Worm (Caenorhabditis elegans) whole organism, L4 larva: ENCODE results near the gene nhr-88.
A peak's percentile ranks its signal among the peaks of the same experiment; 100 is the strongest.

ENCODE experiments used
- F10B5.3 ChIP-seq: sonication (generic microtip); optimal IDR thresholded peaks from 2 replicates; lab custom pipeline; 2016; ENCODE audit warnings: mild to moderate bottlenecking, missing genetic modification characterization, missing compliant biosample characterization
- F44E2.7 ChIP-seq: fragments of 200-800 bp; sonication (Bioruptor generic); IDR thresholded peaks from 2 replicates; pipeline ENCODE4 v2.1.2; 2022; ENCODE audit warnings: missing genetic modification characterization, missing compliant biosample characterization
- Y75B8A.6 ChIP-seq: fragments of 200-800 bp; sonication (Bioruptor generic); IDR thresholded peaks from 2 replicates; pipeline ENCODE4 v1.3.6; 2022; ENCODE audit warnings: missing genetic modification reagents, missing genetic modification characterization, missing compliant biosample characterization
- ZK337.2 ChIP-seq: fragments of 200-800 bp; sonication (Bioruptor generic); IDR thresholded peaks from 2 replicates; pipeline ENCODE4 v1.3.6; 2022; ENCODE audit warnings: missing genetic modification reagents, missing genetic modification characterization, missing compliant biosample characterization
- aha-1 ChIP-seq: fragments of 150-350 bp; peaks from one replicate; lab custom pipeline; 2014; ENCODE audit warnings: missing biosample characterization, missing genetic modification characterization
- ceh-20 ChIP-seq: fragments of 200-800 bp; sonication (Bioruptor generic); IDR thresholded peaks from 2 replicates; pipeline ENCODE4 v1.3.6; 2022; ENCODE audit warnings: missing genetic modification reagents, missing genetic modification characterization, missing compliant biosample characterization
- ceh-32 ChIP-seq: sonication (generic microtip); optimal IDR thresholded peaks from 2 replicates; lab custom pipeline; 2016; ENCODE audit warnings: mild to moderate bottlenecking, missing genetic modification characterization, missing compliant biosample characterization; ENCODE audit not compliant: poor library complexity
- ceh-44 ChIP-seq: fragments of 200-800 bp; sonication (Bioruptor generic); IDR thresholded peaks from 2 replicates; pipeline ENCODE4 v1.3.6; 2022; ENCODE audit warnings: missing genetic modification reagents, missing genetic modification characterization, missing compliant biosample characterization
- ceh-82 ChIP-seq: sonication (generic microtip); optimal IDR thresholded peaks from 2 replicates; lab custom pipeline; 2017; ENCODE audit warnings: missing biosample characterization, missing genetic modification characterization
- ces-1 ChIP-seq: fragments of 150-350 bp; sonication (generic microtip); optimal IDR thresholded peaks from 4 replicates; lab custom pipeline; 2014; ENCODE audit warnings: missing biosample characterization, missing genetic modification reagents, missing genetic modification characterization
- daf-16 ChIP-seq, 3 experiments: sonication (generic microtip); optimal IDR thresholded peaks; 2 replicates each; lab custom pipeline; 2016 to 2017; ENCODE audit warnings: missing genetic modification characterization in 3 of 3, missing genetic modification reagents in 3 of 3, mild to moderate bottlenecking in 2 of 3, missing compliant biosample characterization in 2 of 3, missing biosample characterization in 1 of 3, moderate library complexity in 1 of 3
- dmd-8 ChIP-seq: fragments of 200-800 bp; sonication (Bioruptor generic); IDR thresholded peaks from 2 replicates; pipeline ENCODE4 v1.3.6; 2022; ENCODE audit warnings: missing genetic modification characterization, missing compliant biosample characterization
- dmd-9 ChIP-seq: fragments of 200-800 bp; sonication (Bioruptor generic); IDR thresholded peaks from 2 replicates; pipeline ENCODE4 v1.3.6; 2022; ENCODE audit warnings: missing genetic modification reagents, missing genetic modification characterization, missing compliant biosample characterization
- hif-1 ChIP-seq, 2 experiments: sonication (generic microtip); optimal IDR thresholded peaks; 2 replicates each; lab custom pipeline; 2016 to 2017; ENCODE audit warnings: missing compliant biosample characterization in 2 of 2, missing genetic modification characterization in 2 of 2, missing genetic modification reagents in 2 of 2, missing genotype in 2 of 2, mild to moderate bottlenecking in 1 of 2
- hlh-11 ChIP-seq: fragments of 200-800 bp; sonication (Bioruptor generic); optimal IDR thresholded peaks from 2 replicates; lab custom pipeline; 2018; ENCODE audit warnings: mild to moderate bottlenecking, missing genetic modification characterization, missing compliant biosample characterization
- lin-13 ChIP-seq: fragments of 150-350 bp; optimal IDR thresholded peaks from 2 replicates; lab custom pipeline; 2014; ENCODE audit warnings: missing biosample characterization, missing genetic modification reagents, missing genetic modification characterization
- lin-38 ChIP-seq: fragments of 200-800 bp; sonication (Bioruptor generic); IDR thresholded peaks from 2 replicates; pipeline ENCODE4 v1.3.6; 2022; ENCODE audit warnings: missing genetic modification reagents, missing genetic modification characterization, missing compliant biosample characterization
- lir-3 ChIP-seq: sonication (generic microtip); optimal IDR thresholded peaks from 2 replicates; lab custom pipeline; 2016; ENCODE audit warnings: mild to moderate bottlenecking, missing genetic modification characterization, missing compliant biosample characterization
- lsy-2 ChIP-seq, 2 experiments: fragments of 150-350 bp in 1 of 2; sonication (generic microtip) in 1 of 2; optimal IDR thresholded peaks; 2 replicates each; lab custom pipeline; 2014 to 2017; ENCODE audit warnings: missing biosample characterization in 2 of 2, missing genetic modification characterization in 2 of 2
- madf-9 ChIP-seq: fragments of 200-800 bp; sonication (Bioruptor generic); conservative IDR thresholded peaks from 2 replicates; pipeline ENCODE4 v1.3.6; 2022; ENCODE audit warnings: missing genetic modification reagents, missing genetic modification characterization, missing compliant biosample characterization
- mep-1 ChIP-seq: fragments of 150-350 bp; sonication (generic microtip); optimal IDR thresholded peaks from 3 replicates; lab custom pipeline; 2014; ENCODE audit warnings: missing biosample characterization, missing genetic modification characterization
- mes-2 ChIP-seq: sonication (generic microtip); optimal IDR thresholded peaks from 2 replicates; lab custom pipeline; 2016; ENCODE audit warnings: missing genotype, mild to moderate bottlenecking, missing genetic modification characterization, missing compliant biosample characterization; ENCODE audit not compliant: poor library complexity, severe bottlenecking
- nhr-111 ChIP-seq: fragments of 200-800 bp; sonication (Bioruptor generic); optimal IDR thresholded peaks from 2 replicates; lab custom pipeline; 2018; ENCODE audit warnings: mild to moderate bottlenecking, missing genetic modification characterization, missing compliant biosample characterization
- nhr-237 ChIP-seq: sonication (generic microtip); optimal IDR thresholded peaks from 2 replicates; lab custom pipeline; 2017; ENCODE audit warnings: missing biosample characterization, missing genetic modification characterization
- nhr-77 ChIP-seq: fragments of 150-350 bp; optimal IDR thresholded peaks from 2 replicates; lab custom pipeline; 2014; ENCODE audit warnings: missing biosample characterization, missing genetic modification characterization
- php-3 ChIP-seq: fragments of 200-800 bp; sonication (Bioruptor generic); IDR thresholded peaks from 2 replicates; pipeline ENCODE4 v1.3.6; 2022; ENCODE audit warnings: missing genetic modification reagents, missing genetic modification characterization, missing compliant biosample characterization
- pqm-1 ChIP-seq: sonication (generic microtip); optimal IDR thresholded peaks from 2 replicates; lab custom pipeline; 2017; ENCODE audit warnings: missing biosample characterization, missing genetic modification characterization
- rbr-2 ChIP-seq: sonication (generic microtip); optimal IDR thresholded peaks from 2 replicates; lab custom pipeline; 2016; ENCODE audit warnings: missing genotype, missing genetic modification characterization, missing compliant biosample characterization
- set-16 ChIP-seq: fragments of 200-800 bp; sonication (Bioruptor generic); IDR thresholded peaks from 2 replicates; pipeline ENCODE4 v1.3.6; 2022; ENCODE audit warnings: missing genetic modification reagents, missing genetic modification characterization, missing compliant biosample characterization
- spr-3 ChIP-seq: fragments of 200-800 bp; sonication (Bioruptor generic); optimal IDR thresholded peaks from 2 replicates; lab custom pipeline; 2018; ENCODE audit warnings: mild to moderate bottlenecking, missing genetic modification characterization, missing compliant biosample characterization
- unc-130 ChIP-seq: sonication (generic microtip); optimal IDR thresholded peaks from 2 replicates; lab custom pipeline; 2016; ENCODE audit warnings: missing genetic modification reagents, missing genetic modification characterization, missing compliant biosample characterization
- unc-39 ChIP-seq: sonication (generic microtip); optimal IDR thresholded peaks from 2 replicates; lab custom pipeline; 2017; ENCODE audit warnings: missing biosample characterization, missing genetic modification characterization
- unc-62 ChIP-seq, 3 experiments: fragments of 150-350 bp in 1 of 3; sonication (generic microtip); optimal IDR thresholded peaks in 2 of 3; peaks in 1 of 3; 1 replicate in 1 of 3; 2 replicates in 2 of 3; lab custom pipeline; 2014 to 2017; ENCODE audit warnings: missing biosample characterization in 3 of 3, missing genetic modification characterization in 3 of 3, missing genetic modification reagents in 3 of 3, missing genotype in 1 of 3
- zag-1 ChIP-seq: fragments of 150-350 bp; optimal IDR thresholded peaks from 2 replicates; lab custom pipeline; 2014; ENCODE audit warnings: missing biosample characterization, missing genetic modification characterization

The nhr-88 gene

DNA sequence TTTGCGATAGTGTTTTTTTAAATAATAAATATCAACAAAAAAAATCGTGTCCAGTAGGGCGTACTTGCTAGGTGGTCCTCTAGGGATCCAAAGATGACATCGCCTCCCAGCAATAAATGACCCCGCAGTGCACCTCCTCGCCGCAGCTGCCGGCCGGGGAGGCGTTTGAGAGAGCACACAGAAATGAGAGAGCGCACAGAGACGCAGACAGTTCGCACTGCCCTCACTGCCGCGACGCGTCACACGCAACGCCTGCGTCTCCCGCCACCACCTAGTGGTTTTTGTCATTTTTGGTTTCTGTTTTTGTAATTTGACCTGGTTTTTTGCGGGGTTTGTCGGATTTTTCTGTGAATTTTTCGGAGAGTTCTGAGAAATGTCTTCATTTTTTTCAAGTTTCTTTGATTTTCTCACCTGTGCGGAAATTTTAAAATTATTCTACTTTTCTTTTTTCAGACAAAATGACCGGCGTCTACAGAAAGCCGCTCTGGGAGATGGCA is 11.5 kb downstream of the nhr-88 start, which contains the start of gene lido-7 (continued):
- TF ChIP-seq ceh-32 (tag; lab: Kevin White, UChicago): no peak
- no peak for TF ChIP-seq php-3
- TF ChIP-seq lir-3 (tag; lab: Kevin White, UChicago): no peak
- TF ChIP-seq unc-62 (GFP tag; optimal IDR thresholded peaks at IDR 0.05 in 1 of 2; lab: Kevin White, UChicago): peak in 1 of 2 experiments; percentile 1
- TF ChIP-seq unc-62 (tag; optimal IDR thresholded peaks at IDR 0.05; lab: Kevin White, UChicago): no peak
- no peak for TF ChIP-seq unc-39 (tag; lab: Kevin White, UChicago)
- no peak for TF ChIP-seq nhr-111
- TF ChIP-seq Y75B8A.6: no peak

DNA sequence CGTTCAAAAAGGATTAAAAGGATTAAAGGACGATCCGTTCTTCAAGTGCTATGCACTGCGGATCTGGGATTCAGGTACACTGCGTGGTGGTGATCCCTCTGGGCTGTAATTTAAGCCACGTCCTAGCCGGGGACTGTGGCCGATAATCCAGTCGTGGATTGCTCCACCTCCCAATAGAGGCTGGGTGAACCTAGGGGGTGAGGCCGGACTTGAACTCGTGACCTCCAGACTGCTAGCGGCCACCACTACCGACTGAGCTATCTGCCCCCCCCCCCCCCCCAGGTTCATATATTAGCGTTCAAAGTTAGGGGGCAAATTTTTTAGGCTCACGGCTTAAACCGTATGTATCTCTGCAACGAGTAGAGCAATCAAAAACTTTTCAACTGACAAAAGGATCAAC is 12.6 kb downstream of the nhr-88 start:
- TF ChIP-seq madf-9 (GFP tag; lab: Robert Waterston, UW) (0 out of 2 replicates have a peak, but pooled peaks have one; percentile 20), dmd-8 (GFP tag; lab: Robert Waterston, UW) (0 out of 2 replicates have a peak, but pooled peaks have one; percentile 22), set-16 (GFP tag; lab: Robert Waterston, UW) (peak; percentile 75)

ce11 chrII:2990089-2990488 is 13.7 kb downstream of the nhr-88 start:
- TF ChIP-seq F10B5.3 (tag; lab: Kevin White, UChicago) (no peak), nhr-77 (tag; lab: Kevin White, UChicago) (no peak), lin-38 (no peak), pqm-1 (tag; lab: Kevin White, UChicago) (no peak), lin-13 (GFP tag; lab: Kevin White, UChicago) (no peak), ces-1 (no peak), unc-62 (GFP tag; optimal IDR thresholded peaks at IDR 0.05 in 1 of 2; lab: Kevin White, UChicago) (peak in 1 of 2 experiments; percentile 75), unc-62 (tag; optimal IDR thresholded peaks at IDR 0.05; lab: Kevin White, UChicago) (no peak)

DNA sequence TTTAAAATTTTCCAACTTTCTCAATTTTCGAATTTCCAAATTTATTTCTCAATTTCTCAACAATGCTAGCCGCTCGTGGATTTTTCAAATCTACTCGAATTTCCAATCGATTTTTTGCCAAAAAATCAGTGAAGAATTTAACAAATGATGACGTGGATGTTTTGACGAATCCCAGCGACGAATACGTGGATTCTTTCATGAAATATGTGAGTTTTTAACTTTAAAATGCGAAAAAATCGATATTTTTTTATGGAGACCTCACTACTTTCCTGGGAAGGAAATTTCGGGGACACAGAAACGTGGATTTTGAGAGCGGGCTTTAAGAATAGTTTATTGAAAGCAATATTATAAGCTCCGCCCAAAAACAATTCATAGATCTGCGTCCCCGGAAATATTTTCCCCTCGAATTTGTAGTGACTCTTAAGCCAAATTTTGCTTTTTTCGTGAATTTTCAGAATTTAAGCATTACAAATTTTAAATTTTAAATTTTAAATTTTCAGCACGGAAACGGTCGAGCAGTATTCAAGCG is 15.2 kb downstream of the nhr-88 start, which contains the start of gene K08A2.2:
Gene K08A2.2 (plus strand): TSS at position 51 of the 529 bp plus-strand sequence.
- TF ChIP-seq dmd-9 (GFP tag; lab: Robert Waterston, UW): peak; percentile 18; the same call in 1 of the 2 replicates
- TF ChIP-seq unc-130: peak; percentile 31
- no peak for TF ChIP-seq Y75B8A.6
- TF ChIP-seq mes-2: peak; percentile 91
- no peak for TF ChIP-seq F44E2.7 (GFP tag; lab: Robert Waterston, UW)
- peak in 1 of 2 experiments; percentile 35 for TF ChIP-seq hif-1 (tag; optimal IDR thresholded peaks at IDR 0.05; lab: Kevin White, UChicago)
- 0 out of 2 replicates have a peak, but pooled peaks have one; percentile 46 for TF ChIP-seq ceh-44 (GFP tag; lab: Robert Waterston, UW)
- 0 out of 2 replicates have a peak, but pooled peaks have one; percentile 34 for TF ChIP-seq ZK337.2

- TF ChIP-seq mep-1 (tag; lab: Kevin White, UChicago): no peak
- peak; percentile 53 for TF ChIP-seq mes-2
These were observed 15.9 kb downstream of the nhr-88 start for ce11 chrII:2992300-2992699.

DNA sequence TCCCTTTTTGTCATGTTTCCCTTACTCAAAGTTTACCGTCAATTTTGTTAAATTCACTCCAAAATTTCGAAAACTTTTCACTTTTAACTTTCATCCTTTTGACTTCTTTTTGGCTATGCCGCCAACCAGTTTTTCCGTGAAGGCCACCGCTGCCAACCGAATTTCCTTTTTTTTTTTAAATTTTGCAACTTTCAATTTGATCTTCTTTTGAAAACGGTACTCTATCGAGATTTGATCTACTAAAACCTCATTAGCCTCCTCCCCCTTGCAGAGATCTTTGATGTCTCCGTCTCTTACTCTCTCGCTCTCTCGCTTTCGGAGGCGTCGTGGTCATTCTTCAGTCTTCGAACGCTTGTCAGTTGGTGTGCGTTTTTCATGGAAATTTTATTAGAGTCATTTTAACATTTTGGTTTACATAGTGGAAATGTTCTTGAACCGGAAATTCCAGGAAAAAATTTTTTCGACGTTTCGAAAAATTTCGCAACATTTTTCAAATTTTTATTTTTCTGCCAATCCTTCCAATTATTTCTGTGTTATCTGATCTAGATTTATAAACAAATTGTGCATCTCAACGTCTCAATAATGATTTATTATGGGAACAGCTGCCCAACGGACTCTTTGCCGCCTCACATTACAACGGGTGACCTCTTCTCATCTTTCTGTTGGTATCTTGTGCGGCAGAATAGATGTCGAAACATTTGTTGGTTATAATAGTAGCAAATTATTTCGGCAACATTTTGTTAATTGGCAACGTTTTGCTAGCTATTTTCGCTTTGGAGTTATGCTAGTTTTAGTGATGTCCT is 18.4 kb downstream of the nhr-88 start:
- TF ChIP-seq hlh-11 (tag; lab: Kevin White, UChicago) (no peak), daf-16 (GFP tag; optimal IDR thresholded peaks at IDR 0.05; lab: Kevin White, UChicago) (no peak), daf-16 (tag; optimal IDR thresholded peaks at IDR 0.05; lab: Kevin White, UChicago) (no peak), rbr-2 (tag; lab: Kevin White, UChicago) (no peak), nhr-237 (tag; lab: Kevin White, UChicago) (no peak), mep-1 (tag; lab: Kevin White, UChicago) (no peak), aha-1 (tag; lab: Kevin White, UChicago) (peak; percentile 77), unc-62 (GFP tag; optimal IDR thresholded peaks at IDR 0.05 in 1 of 2; lab: Kevin White, UChicago) (no peak), unc-62 (tag; optimal IDR thresholded peaks at IDR 0.05; lab: Kevin White, UChicago) (no peak), zag-1 (tag; lab: Kevin White, UChicago) (no peak), spr-3 (GFP tag; lab: Kevin White, UChicago) (no peak), lsy-2 (tag; optimal IDR thresholded peaks at IDR 0.05; lab: Kevin White, UChicago) (no peak), nhr-111 (no peak), ceh-20 (GFP tag; lab: Robert Waterston, UW) (0 out of 2 replicates have a peak, but pooled peaks have one; percentile 10), ceh-82 (tag; lab: Kevin White, UChicago) (no peak)
